Worm (Caenorhabditis elegans) whole organism, late embryonic: Measurements from ENCODE around the gene C27D6.15.

Experiments
- Y22D7AL.16 ChIP-seq: sonication (generic microtip); optimal IDR thresholded peaks from 2 replicates; lab custom pipeline; 2016; ENCODE audit warnings: missing genetic modification characterization, missing compliant biosample characterization
- ceh-18 ChIP-seq: sonication (generic microtip); optimal IDR thresholded peaks from 2 replicates; lab custom pipeline; 2016; ENCODE audit warnings: missing genetic modification characterization, missing compliant biosample characterization
- ceh-24 ChIP-seq: sonication (generic microtip); optimal IDR thresholded peaks from 2 replicates; lab custom pipeline; 2016; ENCODE audit warnings: mild to moderate bottlenecking, missing genetic modification characterization, missing compliant biosample characterization
- ceh-45 ChIP-seq: fragments of 200-800 bp; sonication (Bioruptor generic); IDR thresholded peaks from 2 replicates; pipeline ENCODE4 v1.3.6; 2022; ENCODE audit warnings: missing genetic modification reagents, missing genetic modification characterization, missing compliant biosample characterization
- ceh-9 ChIP-seq: sonication (generic microtip); optimal IDR thresholded peaks from 2 replicates; lab custom pipeline; 2016; ENCODE audit warnings: mild to moderate bottlenecking, missing genetic modification characterization, inconsistent platforms, missing compliant biosample characterization
- che-1 ChIP-seq: sonication (generic microtip); optimal IDR thresholded peaks from 2 replicates; lab custom pipeline; 2016; ENCODE audit warnings: mild to moderate bottlenecking, missing genetic modification characterization, missing compliant biosample characterization
- dve-1 ChIP-seq: sonication (generic microtip); optimal IDR thresholded peaks from 2 replicates; lab custom pipeline; 2017; ENCODE audit warnings: antibody characterized with exemption, mild to moderate bottlenecking, missing genetic modification characterization, missing compliant biosample characterization
- elt-2 ChIP-seq: sonication (generic microtip); optimal IDR thresholded peaks from 2 replicates; lab custom pipeline; 2016; ENCODE audit warnings: missing genetic modification reagents, missing genetic modification characterization, missing compliant biosample characterization
- eyg-1 ChIP-seq: sonication (generic microtip); optimal IDR thresholded peaks from 2 replicates; lab custom pipeline; 2016; ENCODE audit warnings: missing genotype, missing genetic modification characterization, missing compliant biosample characterization
- fkh-10 ChIP-seq: fragments of 150-350 bp; optimal IDR thresholded peaks from 2 replicates; lab custom pipeline; 2014; ENCODE audit warnings: missing biosample characterization, missing genetic modification reagents, missing genetic modification characterization
- hlh-15 ChIP-seq: sonication (generic microtip); optimal IDR thresholded peaks from 2 replicates; lab custom pipeline; 2016; ENCODE audit warnings: missing genetic modification characterization, missing compliant biosample characterization
- hlh-30 ChIP-seq: sonication (generic microtip); optimal IDR thresholded peaks from 2 replicates; lab custom pipeline; 2017; ENCODE audit warnings: antibody characterized with exemption, missing genetic modification characterization, missing compliant biosample characterization; ENCODE audit not compliant: insufficient read depth
- lim-6 ChIP-seq: sonication (generic microtip); optimal IDR thresholded peaks from 2 replicates; lab custom pipeline; 2016; ENCODE audit warnings: missing genetic modification characterization, missing compliant biosample characterization
- mec-3 ChIP-seq: sonication (generic microtip); optimal IDR thresholded peaks from 2 replicates; lab custom pipeline; 2016; ENCODE audit warnings: borderline replicate concordance, missing genetic modification characterization, missing compliant biosample characterization
- nfya-1 ChIP-seq: sonication (generic microtip); optimal IDR thresholded peaks from 2 replicates; lab custom pipeline; 2017; ENCODE audit warnings: missing genetic modification characterization, mild to moderate bottlenecking, missing compliant biosample characterization, antibody characterized with exemption, moderate library complexity
- nhr-232 ChIP-seq: sonication (generic microtip); optimal IDR thresholded peaks from 2 replicates; lab custom pipeline; 2016; ENCODE audit warnings: missing genetic modification characterization, missing compliant biosample characterization
- npax-4 ChIP-seq: sonication (generic microtip); optimal IDR thresholded peaks from 2 replicates; lab custom pipeline; 2016; ENCODE audit warnings: missing genetic modification characterization, missing compliant biosample characterization
- pag-3 ChIP-seq: sonication (generic microtip); optimal IDR thresholded peaks from 2 replicates; lab custom pipeline; 2016; ENCODE audit warnings: missing compliant biosample characterization, missing genetic modification characterization, borderline replicate concordance
- pat-9 ChIP-seq: fragments of 200-800 bp; sonication (Bioruptor generic); optimal IDR thresholded peaks from 2 replicates; lab custom pipeline; 2018; ENCODE audit warnings: mild to moderate bottlenecking, missing genetic modification characterization, moderate library complexity, missing compliant biosample characterization
- pqm-1 ChIP-seq: sonication (generic microtip); optimal IDR thresholded peaks from 2 replicates; lab custom pipeline; 2016; ENCODE audit warnings: missing genetic modification characterization, missing compliant biosample characterization
- sox-2 ChIP-seq: fragments of 200-800 bp; sonication (Bioruptor generic); IDR thresholded peaks from 2 replicates; pipeline ENCODE4 v1.3.6; 2022; ENCODE audit warnings: missing genetic modification reagents, missing genetic modification characterization, missing compliant biosample characterization
- tbx-2 ChIP-seq: sonication (generic microtip); optimal IDR thresholded peaks from 2 replicates; lab custom pipeline; 2016; ENCODE audit warnings: missing genetic modification characterization, missing compliant biosample characterization
- ttx-3 ChIP-seq: sonication (generic microtip); optimal IDR thresholded peaks from 2 replicates; lab custom pipeline; 2016; ENCODE audit warnings: missing genetic modification reagents, missing genetic modification characterization, missing compliant biosample characterization
- unc-3 ChIP-seq, 2 experiments: fragments of 200-800 bp in 1 of 2; sonication (Bioruptor generic) in 1 of 2; sonication (generic microtip) in 1 of 2; conservative IDR thresholded peaks in 1 of 2; optimal IDR thresholded peaks in 1 of 2; 2 replicates each; pipeline versions ENCODE4 v1.3.6 to Lab custom; 2016 to 2022; ENCODE audit warnings: missing compliant biosample characterization in 2 of 2, missing genetic modification characterization in 2 of 2, missing genetic modification reagents in 1 of 2
- unc-42 ChIP-seq: sonication (generic microtip); optimal IDR thresholded peaks from 2 replicates; lab custom pipeline; 2016; ENCODE audit warnings: missing genotype, missing genetic modification characterization, missing compliant biosample characterization
- unc-55 ChIP-seq: sonication (generic microtip); optimal IDR thresholded peaks from 2 replicates; lab custom pipeline; 2017; ENCODE audit warnings: missing biosample characterization, missing genetic modification reagents, missing genetic modification characterization
- unc-86 ChIP-seq: sonication (generic microtip); optimal IDR thresholded peaks from 2 replicates; lab custom pipeline; 2016; ENCODE audit warnings: missing genetic modification characterization, missing compliant biosample characterization
- zip-5 ChIP-seq: sonication (generic microtip); optimal IDR thresholded peaks from 2 replicates; lab custom pipeline; 2016; ENCODE audit warnings: missing genetic modification characterization, missing compliant biosample characterization

C27D6.15 gene

ce11 chrII:5195504-5195903, 23.8 kb downstream of the C27D6.15 start, which contains the start of gene C34F11.5:
C34F11.5 (plus strand) TSS chrII:5195804.
- no peak for TF ChIP-seq npax-4 (tag; lab: Kevin White, UChicago)
- TF ChIP-seq che-1 (tag; lab: Kevin White, UChicago) = no peak
- no peak for TF ChIP-seq unc-3 (GFP tag; conservative IDR thresholded peaks at IDR 0.05; lab: Robert Waterston, UW)
- TF ChIP-seq unc-3 (tag; optimal IDR thresholded peaks at IDR 0.05; lab: Kevin White, UChicago) = no peak

- TF ChIP-seq unc-55 (GFP tag; lab: Kevin White, UChicago) (no peak), lim-6 (tag; lab: Kevin White, UChicago) (no peak), pqm-1 (tag; lab: Kevin White, UChicago) (no peak), nfya-1 (no peak), ceh-24 (tag; lab: Kevin White, UChicago) (no peak), pat-9 (tag; lab: Kevin White, UChicago) (no peak), unc-86 (tag; lab: Kevin White, UChicago) (no peak), ttx-3 (tag; lab: Kevin White, UChicago) (no peak), che-1 (tag; lab: Kevin White, UChicago) (no peak), mec-3 (tag; lab: Kevin White, UChicago) (no peak), hlh-15 (no peak), sox-2 (GFP tag; lab: Robert Waterston, UW) (no peak), zip-5 (tag; lab: Kevin White, UChicago) (no peak)
Measured at ce11 chrII:5199497-5199896, 27.8 kb downstream of the C27D6.15 start, which contains the start of gene msp-50. msp-50 (plus strand) TSS chrII:5199797.

ce11 chrII:5200987-5201582, 29.4 kb downstream of the C27D6.15 start:
- no peak for TF ChIP-seq fkh-10 (GFP tag; lab: Kevin White, UChicago)
- peak; percentile 7 for TF ChIP-seq nfya-1
- TF ChIP-seq ceh-18 (tag; lab: Kevin White, UChicago) = peak; percentile 31
- no peak for TF ChIP-seq pat-9 (tag; lab: Kevin White, UChicago)
- peak; percentile 10 for TF ChIP-seq unc-42 (tag; lab: Kevin White, UChicago)
- TF ChIP-seq hlh-30 (tag; lab: Kevin White, UChicago) = peak; percentile 61
- peak; percentile 59 for TF ChIP-seq unc-55 (GFP tag; lab: Kevin White, UChicago)
- no peak for TF ChIP-seq tbx-2 (tag; lab: Kevin White, UChicago)
- TF ChIP-seq, all 69 proteins: peak for 5

- TF ChIP-seq pqm-1 (tag; lab: Kevin White, UChicago) (peak; percentile 66), zip-5 (tag; lab: Kevin White, UChicago) (no peak), elt-2 (tag; lab: Kevin White, UChicago) (peak; percentile 96), dve-1 (tag; lab: Kevin White, UChicago) (peak; percentile 40)
Measured at ce11 chrII:5201922-5202562, 30.3 kb downstream of the C27D6.15 start.

- peak; percentile 84 for TF ChIP-seq elt-2 (tag; lab: Kevin White, UChicago)
- TF ChIP-seq nhr-232 (tag; lab: Kevin White, UChicago) = no peak
Measured at ce11 chrII:5202930-5203329, 31.2 kb downstream of the C27D6.15 start, which contains the start of gene ampd-1. ampd-1 (plus strand) TSS chrII:5203322.

ce11 chrII:5205286-5205685, 33.6 kb downstream of the C27D6.15 start:
- TF ChIP-seq pag-3 (tag; lab: Kevin White, UChicago) (no peak), eyg-1 (tag; lab: Kevin White, UChicago) (no peak), elt-2 (tag; lab: Kevin White, UChicago) (peak; percentile 6), ceh-45 (GFP tag; lab: Robert Waterston, UW) (no peak), ceh-9 (tag; lab: Kevin White, UChicago) (no peak), Y22D7AL.16 (no peak)
- TF ChIP-seq, all 69 proteins: peak for 1
